Worm (Caenorhabditis elegans) whole organism, young adult: Measurements from ENCODE around the gene pcp-3.
A peak's percentile ranks its signal among the peaks of the same experiment; 100 is the strongest.

Source experiments
- B0019.2 ChIP-seq: fragments of 200-800 bp; sonication (Bioruptor generic); conservative IDR thresholded peaks from 2 replicates; pipeline ENCODE4 v1.3.6; 2022; ENCODE audit warnings: missing genetic modification reagents, missing genetic modification characterization, missing compliant biosample characterization
- B0261.1 ChIP-seq: sonication (generic microtip); optimal IDR thresholded peaks from 2 replicates; lab custom pipeline; 2016; ENCODE audit warnings: mild to moderate bottlenecking, missing genetic modification characterization, moderate library complexity, missing compliant biosample characterization
- B0336.3 ChIP-seq: fragments of 200-800 bp; sonication (Bioruptor generic); IDR thresholded peaks from 2 replicates; pipeline ENCODE4 v1.3.6; 2022; ENCODE audit warnings: missing genetic modification characterization, missing compliant biosample characterization
- C06A6.2 ChIP-seq: fragments of 200-800 bp; sonication (Bioruptor generic); conservative IDR thresholded peaks from 2 replicates; pipeline ENCODE4 v1.3.6; 2022; ENCODE audit warnings: missing genetic modification characterization, missing compliant biosample characterization
- F22D6.2 ChIP-seq: sonication (generic microtip); optimal IDR thresholded peaks from 2 replicates; lab custom pipeline; 2016; ENCODE audit warnings: mild to moderate bottlenecking, missing genetic modification characterization, missing compliant biosample characterization
- F55B11.4 ChIP-seq: sonication (generic microtip); optimal IDR thresholded peaks from 2 replicates; lab custom pipeline; 2016; ENCODE audit warnings: missing compliant biosample characterization, missing genetic modification characterization, borderline replicate concordance; ENCODE audit not compliant: insufficient read depth
- K12H6.12 ChIP-seq: fragments of 200-800 bp; sonication (Bioruptor generic); optimal IDR thresholded peaks from 2 replicates; lab custom pipeline; 2018; ENCODE audit warnings: mild to moderate bottlenecking, missing genetic modification characterization, missing compliant biosample characterization
- Y53F4B.3 ChIP-seq: fragments of 200-800 bp; sonication (Bioruptor generic); IDR thresholded peaks from 2 replicates; pipeline ENCODE4 v1.3.6; 2022; ENCODE audit warnings: missing genetic modification reagents, missing genetic modification characterization, missing compliant biosample characterization
- Y95B8A.8 ChIP-seq: fragments of 200-800 bp; sonication (Bioruptor generic); IDR thresholded peaks from 2 replicates; pipeline ENCODE4 v1.3.6; 2022; ENCODE audit warnings: missing genetic modification reagents, missing genetic modification characterization, missing compliant biosample characterization
- aptf-2 ChIP-seq: fragments of 200-800 bp; sonication (Bioruptor generic); conservative IDR thresholded peaks from 2 replicates; pipeline ENCODE4 v1.3.6; 2022; ENCODE audit warnings: missing genetic modification reagents, missing genetic modification characterization, missing compliant biosample characterization
- aptf-3 ChIP-seq: fragments of 200-800 bp; sonication (Bioruptor generic); IDR thresholded peaks from 2 replicates; pipeline ENCODE4 v1.3.6; 2022; ENCODE audit warnings: missing genetic modification characterization, missing compliant biosample characterization
- attf-5 ChIP-seq: fragments of 200-800 bp; sonication (Bioruptor generic); optimal IDR thresholded peaks from 2 replicates; lab custom pipeline; 2018; ENCODE audit warnings: mild to moderate bottlenecking, missing genetic modification characterization, missing compliant biosample characterization
- cebp-1 ChIP-seq, 2 experiments: fragments of 200-800 bp in 1 of 2; sonication (Bioruptor generic) in 1 of 2; sonication (generic microtip) in 1 of 2; IDR thresholded peaks in 1 of 2; optimal IDR thresholded peaks in 1 of 2; 2 replicates each; pipeline versions ENCODE4 v1.3.6 to Lab custom; 2017 to 2022; ENCODE audit warnings: missing compliant biosample characterization in 2 of 2, missing genetic modification characterization in 2 of 2, mild to moderate bottlenecking in 1 of 2, missing genetic modification reagents in 1 of 2, moderate library complexity in 1 of 2
- cebp-2 ChIP-seq: fragments of 200-800 bp; sonication (Bioruptor generic); IDR thresholded peaks from 2 replicates; pipeline ENCODE4 v1.3.6; 2022; ENCODE audit warnings: missing genetic modification characterization, missing compliant biosample characterization
- ceh-40 ChIP-seq: fragments of 200-800 bp; sonication (Bioruptor generic); IDR thresholded peaks from 2 replicates; pipeline ENCODE4 v1.3.6; 2022; ENCODE audit warnings: missing genetic modification characterization, missing compliant biosample characterization
- ceh-91 ChIP-seq: fragments of 200-800 bp; sonication (Bioruptor generic); IDR thresholded peaks from 2 replicates; pipeline ENCODE4 v1.3.6; 2022; ENCODE audit warnings: missing genetic modification reagents, missing genetic modification characterization, missing compliant biosample characterization
- chd-7 ChIP-seq: sonication (generic microtip); optimal IDR thresholded peaks from 2 replicates; lab custom pipeline; 2016; ENCODE audit warnings: mild to moderate bottlenecking, missing genetic modification characterization, moderate library complexity, missing compliant biosample characterization
- die-1 ChIP-seq: sonication (generic microtip); optimal IDR thresholded peaks from 2 replicates; lab custom pipeline; 2016; ENCODE audit warnings: missing genotype, mild to moderate bottlenecking, missing genetic modification characterization, missing compliant biosample characterization
- dpl-1 ChIP-seq: fragments of 150-350 bp; optimal IDR thresholded peaks from 2 replicates; lab custom pipeline; 2014; ENCODE audit warnings: missing biosample characterization, missing genetic modification reagents, missing genetic modification characterization
- egl-18 ChIP-seq: fragments of 200-800 bp; sonication (Bioruptor generic); IDR thresholded peaks from 2 replicates; pipeline ENCODE4 v1.3.6; 2022; ENCODE audit warnings: missing genetic modification reagents, missing genetic modification characterization, missing compliant biosample characterization
- him-1 ChIP-seq: sonication (generic microtip); optimal IDR thresholded peaks from 2 replicates; lab custom pipeline; 2016; ENCODE audit warnings: missing genotype, missing genetic modification reagents, missing genetic modification characterization, missing compliant biosample characterization
- hlh-26 ChIP-seq: fragments of 200-800 bp; sonication (Bioruptor generic); conservative IDR thresholded peaks from 2 replicates; pipeline ENCODE4 v1.3.6; 2022; ENCODE audit warnings: missing genetic modification reagents, missing genetic modification characterization, missing compliant biosample characterization
- hmg-1.2 ChIP-seq: fragments of 200-800 bp; sonication (Bioruptor generic); IDR thresholded peaks from 2 replicates; pipeline ENCODE4 v1.3.6; 2022; ENCODE audit warnings: missing genetic modification reagents, missing genetic modification characterization, missing compliant biosample characterization
- lin-35 ChIP-seq, 3 experiments: fragments of 150-350 bp in 2 of 3; sonication (generic microtip) in 1 of 3; optimal IDR thresholded peaks; 2 replicates each; lab custom pipeline; 2014 to 2018; ENCODE audit warnings: missing biosample characterization in 3 of 3, missing genetic modification characterization in 3 of 3, missing genetic modification reagents in 3 of 3
- lin-40 ChIP-seq: sonication (generic microtip); optimal IDR thresholded peaks from 2 replicates; lab custom pipeline; 2016; ENCODE audit warnings: missing genetic modification characterization, mild to moderate bottlenecking, missing compliant biosample characterization, missing genotype, missing genetic modification reagents
- lir-1 ChIP-seq: fragments of 200-800 bp; sonication (Bioruptor generic); conservative IDR thresholded peaks from 2 replicates; pipeline ENCODE4 v1.3.6; 2022; ENCODE audit warnings: missing genetic modification reagents, missing genetic modification characterization, missing compliant biosample characterization
- lsy-27 ChIP-seq: sonication (generic microtip); optimal IDR thresholded peaks from 2 replicates; lab custom pipeline; 2017; ENCODE audit warnings: missing genetic modification characterization, mild to moderate bottlenecking, missing compliant biosample characterization, antibody characterized with exemption, missing genotype, borderline replicate concordance; ENCODE audit not compliant: insufficient read depth
- mxl-1 ChIP-seq: sonication (generic microtip); optimal IDR thresholded peaks from 2 replicates; lab custom pipeline; 2016; ENCODE audit warnings: missing genetic modification characterization, missing compliant biosample characterization
- nfya-2 ChIP-seq: fragments of 200-800 bp; sonication (Bioruptor generic); IDR thresholded peaks from 2 replicates; pipeline ENCODE4 v1.3.6; 2022; ENCODE audit warnings: missing genetic modification reagents, missing genetic modification characterization, missing compliant biosample characterization
- nfyb-1 ChIP-seq: fragments of 200-800 bp; sonication (Bioruptor generic); IDR thresholded peaks from 2 replicates; pipeline ENCODE4 v1.3.6; 2022; ENCODE audit warnings: missing genetic modification reagents, missing genetic modification characterization, missing compliant biosample characterization
- nhr-27 ChIP-seq: fragments of 200-800 bp; sonication (Bioruptor generic); optimal IDR thresholded peaks from 2 replicates; lab custom pipeline; 2018; ENCODE audit warnings: mild to moderate bottlenecking, missing genetic modification characterization, moderate library complexity, missing compliant biosample characterization
- nhr-90 ChIP-seq: sonication (generic microtip); optimal IDR thresholded peaks from 2 replicates; lab custom pipeline; 2016; ENCODE audit warnings: missing genotype, mild to moderate bottlenecking, missing genetic modification characterization, missing compliant biosample characterization
- rcor-1 ChIP-seq: fragments of 200-800 bp; sonication (Bioruptor generic); IDR thresholded peaks from 2 replicates; pipeline ENCODE4 v1.3.6; 2022; ENCODE audit warnings: missing genetic modification reagents, missing genetic modification characterization, missing compliant biosample characterization
- rec-8 ChIP-seq, 2 experiments: sonication (generic microtip); optimal IDR thresholded peaks; 2 replicates each; lab custom pipeline; 2016; ENCODE audit warnings: mild to moderate bottlenecking in 2 of 2, missing genetic modification characterization in 2 of 2, missing genetic modification reagents in 2 of 2, missing genotype in 2 of 2, missing biosample characterization in 1 of 2, missing compliant biosample characterization in 1 of 2, moderate library complexity in 1 of 2
- rpc-1 ChIP-seq, 2 experiments: fragments of 150-350 bp in 1 of 2; sonication (generic microtip) in 1 of 2; optimal IDR thresholded peaks; 2 replicates each; lab custom pipeline; 2014 to 2018; ENCODE audit warnings: missing biosample characterization in 1 of 2, missing genetic modification characterization in 1 of 2, missing genetic modification reagents in 1 of 2, missing genotype in 1 of 2
- sdz-38 ChIP-seq: sonication (generic microtip); optimal IDR thresholded peaks from 2 replicates; lab custom pipeline; 2016; ENCODE audit warnings: missing genotype, missing genetic modification characterization, missing compliant biosample characterization
- sea-2 ChIP-seq: fragments of 200-800 bp; sonication (Bioruptor generic); IDR thresholded peaks from 2 replicates; pipeline ENCODE4 v1.3.6; 2022; ENCODE audit warnings: missing genetic modification characterization, missing compliant biosample characterization
- tbp1 ChIP-seq: fragments of 200-800 bp; sonication (Bioruptor generic); optimal IDR thresholded peaks from 2 replicates; lab custom pipeline; 2018; ENCODE audit warnings: mild to moderate bottlenecking, missing genetic modification characterization, missing compliant biosample characterization
- tbx-9 ChIP-seq: sonication (generic microtip); optimal IDR thresholded peaks from 2 replicates; lab custom pipeline; 2016; ENCODE audit warnings: borderline replicate concordance, missing genetic modification characterization, inconsistent platforms, missing compliant biosample characterization
- tlf-1 ChIP-seq: fragments of 200-800 bp; sonication (Bioruptor generic); optimal IDR thresholded peaks from 2 replicates; lab custom pipeline; 2018; ENCODE audit warnings: mild to moderate bottlenecking, missing genetic modification characterization, missing compliant biosample characterization
- unc-130 ChIP-seq: sonication (generic microtip); optimal IDR thresholded peaks from 2 replicates; lab custom pipeline; 2016; ENCODE audit warnings: missing genetic modification reagents, missing genetic modification characterization, missing compliant biosample characterization
- unc-62 ChIP-seq: fragments of 150-350 bp; optimal IDR thresholded peaks from 2 replicates; lab custom pipeline; 2014; ENCODE audit warnings: missing biosample characterization, missing genetic modification reagents, missing genetic modification characterization
- zfh-2 ChIP-seq: fragments of 200-800 bp; sonication (Bioruptor generic); conservative IDR thresholded peaks from 2 replicates; pipeline ENCODE4 v1.3.6; 2022; ENCODE audit warnings: missing genetic modification reagents, missing genetic modification characterization, missing compliant biosample characterization
- zim-3 ChIP-seq: sonication (generic microtip); optimal IDR thresholded peaks from 2 replicates; lab custom pipeline; 2017; ENCODE audit warnings: mild to moderate bottlenecking, missing genetic modification characterization, moderate library complexity, missing compliant biosample characterization
- ztf-25 ChIP-seq: fragments of 200-800 bp; sonication (Bioruptor generic); IDR thresholded peaks from 2 replicates; pipeline ENCODE4 v1.3.6; 2022; ENCODE audit warnings: missing genetic modification reagents, missing genetic modification characterization, missing compliant biosample characterization
- ztf-26 ChIP-seq: sonication (generic microtip); optimal IDR thresholded peaks from 2 replicates; lab custom pipeline; 2017; ENCODE audit warnings: missing genetic modification characterization, missing compliant biosample characterization

Gene pcp-3

ce11 chrIV:9196755-9197154, 37.9 kb upstream of the pcp-3 start (continued):
- TF ChIP-seq F55B11.4 (tag; lab: Kevin White, UChicago) (no peak), cebp-2 (GFP tag; lab: Robert Waterston, UW) (no peak), nhr-90 (tag; lab: Kevin White, UChicago) (no peak), lir-1 (GFP tag; lab: Robert Waterston, UW) (peak; percentile 52; the same call in 1 of the 2 replicates), die-1 (tag; lab: Kevin White, UChicago) (no peak), ceh-40 (GFP tag; lab: Robert Waterston, UW) (0 out of 2 replicates have a peak, but pooled peaks have one; percentile 10), Y53F4B.3 (GFP tag; lab: Robert Waterston, UW) (no peak), Y95B8A.8 (0 out of 2 replicates have a peak, but pooled peaks have one; percentile 7), unc-130 (GFP tag; lab: Kevin White, UChicago) (no peak), sdz-38 (tag; lab: Kevin White, UChicago) (no peak), egl-18 (GFP tag; lab: Robert Waterston, UW) (0 out of 2 replicates have a peak, but pooled peaks have one; percentile 50), ztf-25 (no peak), K12H6.12 (tag; lab: Kevin White, UChicago) (peak; percentile 5), ztf-26 (tag; lab: Kevin White, UChicago) (no peak), lin-40 (no peak), rcor-1 (GFP tag; lab: Robert Waterston, UW) (peak; percentile 40; the same call in 1 of the 2 replicates), chd-7 (peak; percentile 61), tbp1 (GFP tag; lab: Kevin White, UChicago) (peak; percentile 7), C06A6.2 (GFP tag; lab: Robert Waterston, UW) (no peak), nhr-27 (tag; lab: Kevin White, UChicago) (no peak), sea-2 (GFP tag; lab: Robert Waterston, UW) (no peak), aptf-3 (GFP tag; lab: Robert Waterston, UW) (no peak), hlh-26 (no peak), him-1 (tag; lab: Kevin White, UChicago) (no peak), lsy-27 (tag; lab: Kevin White, UChicago) (no peak), mxl-1 (no peak), lin-35 (GFP tag; optimal IDR thresholded peaks at IDR 0.05; lab: Kevin White, UChicago) (no peak), unc-62 (GFP tag; lab: Kevin White, UChicago) (peak; percentile 23), tlf-1 (GFP tag; lab: Kevin White, UChicago) (no peak), B0261.1 (no peak), rpc-1 (optimal IDR thresholded peaks at IDR 0.05; lab: Kevin White, UChicago) (no peak), rpc-1 (tag; optimal IDR thresholded peaks at IDR 0.05; lab: Kevin White, UChicago) (no peak), aptf-2 (GFP tag; lab: Robert Waterston, UW) (no peak), zim-3 (no peak), tbx-9 (no peak), dpl-1 (GFP tag; lab: Kevin White, UChicago) (no peak), zfh-2 (GFP tag; lab: Robert Waterston, UW) (peak; percentile 93), rec-8 (tag; optimal IDR thresholded peaks at IDR 0.05; lab: Kevin White, UChicago) (no peak), hmg-1.2 (GFP tag; lab: Robert Waterston, UW) (peak; percentile 61; the same call in 1 of the 2 replicates), nfyb-1 (GFP tag; lab: Robert Waterston, UW) (peak; percentile 24; the same call in 1 of the 2 replicates), ceh-91 (GFP tag; lab: Robert Waterston, UW) (no peak), cebp-1 (GFP tag; IDR thresholded peaks at IDR 0.05; lab: Robert Waterston, UW) (no peak), cebp-1 (tag; optimal IDR thresholded peaks at IDR 0.05; lab: Kevin White, UChicago) (no peak), nfya-2 (GFP tag; lab: Robert Waterston, UW) (no peak), F22D6.2 (no peak), B0336.3 (no peak), attf-5 (GFP tag; lab: Kevin White, UChicago) (peak; percentile 15), B0019.2 (no peak)
